Worm (Caenorhabditis elegans) whole organism, early embryonic: ENCODE data around the gene nspa-8.
A peak's percentile ranks its signal among the peaks of the same experiment; 100 is the strongest.

Experiments used
- B0310.2 ChIP-seq: sonication (generic microtip); optimal IDR thresholded peaks from 2 replicates; lab custom pipeline; 2016; ENCODE audit warnings: mild to moderate bottlenecking, missing genetic modification characterization, missing compliant biosample characterization
- F13C5.2 ChIP-seq: sonication (generic microtip); optimal IDR thresholded peaks from 2 replicates; lab custom pipeline; 2017; ENCODE audit warnings: mild to moderate bottlenecking, missing genetic modification characterization, inconsistent platforms, missing compliant biosample characterization
- aly-1 ChIP-seq: sonication (generic microtip); optimal IDR thresholded peaks from 2 replicates; lab custom pipeline; 2016; ENCODE audit warnings: missing genetic modification characterization, missing compliant biosample characterization
- ama-1 ChIP-seq: fragments of 150-350 bp; optimal IDR thresholded peaks from 2 replicates; lab custom pipeline; 2014
- ceh-13 ChIP-seq: fragments of 200-800 bp; sonication (Bioruptor generic); optimal IDR thresholded peaks from 2 replicates; lab custom pipeline; 2018; ENCODE audit warnings: mild to moderate bottlenecking, missing genetic modification characterization, missing compliant biosample characterization
- ceh-36 ChIP-seq: sonication (generic microtip); optimal IDR thresholded peaks from 2 replicates; lab custom pipeline; 2016; ENCODE audit warnings: missing genetic modification characterization, inconsistent platforms, missing compliant biosample characterization
- ets-7 ChIP-seq: sonication (generic microtip); optimal IDR thresholded peaks from 2 replicates; lab custom pipeline; 2016; ENCODE audit warnings: missing genotype, missing genetic modification characterization, missing compliant biosample characterization
- flt-1 ChIP-seq: fragments of 200-800 bp; sonication (Bioruptor generic); IDR thresholded peaks from 2 replicates; pipeline ENCODE4 v1.3.6; 2022; ENCODE audit warnings: missing genetic modification characterization, missing compliant biosample characterization
- hmbx-1 ChIP-seq: sonication (generic microtip); optimal IDR thresholded peaks from 2 replicates; lab custom pipeline; 2016; ENCODE audit warnings: mild to moderate bottlenecking, missing genetic modification characterization, missing compliant biosample characterization
- hmg-4 ChIP-seq: fragments of 200-800 bp; sonication (Bioruptor generic); optimal IDR thresholded peaks from 2 replicates; lab custom pipeline; 2018; ENCODE audit warnings: mild to moderate bottlenecking, missing genetic modification characterization, missing compliant biosample characterization
- hnd-1 ChIP-seq: sonication (generic microtip); optimal IDR thresholded peaks from 2 replicates; lab custom pipeline; 2016; ENCODE audit warnings: missing genetic modification characterization, missing compliant biosample characterization
- pes-1 ChIP-seq: fragments of 200-800 bp; sonication (Bioruptor generic); IDR thresholded peaks from 2 replicates; pipeline ENCODE4 v1.3.6; 2022; ENCODE audit warnings: missing genetic modification reagents, missing genetic modification characterization, missing compliant biosample characterization
- scrt-1 ChIP-seq: fragments of 200-800 bp; sonication (Bioruptor generic); IDR thresholded peaks from 2 replicates; pipeline ENCODE4 v1.3.6; 2022; ENCODE audit warnings: missing genetic modification characterization, missing compliant biosample characterization
- sea-1 ChIP-seq: fragments of 200-800 bp; sonication (Bioruptor generic); conservative IDR thresholded peaks from 2 replicates; pipeline ENCODE4 v1.3.6; 2022; ENCODE audit warnings: missing genetic modification characterization, missing compliant biosample characterization
- tbx-11 ChIP-seq: fragments of 200-800 bp; sonication (Bioruptor generic); IDR thresholded peaks from 2 replicates; pipeline ENCODE4 v1.3.6; 2022; ENCODE audit warnings: missing genetic modification characterization, missing compliant biosample characterization
- tbx-37 ChIP-seq: fragments of 200-800 bp; sonication (Bioruptor generic); conservative IDR thresholded peaks from 2 replicates; pipeline ENCODE4 v1.3.6; 2022; ENCODE audit warnings: missing genetic modification reagents, missing genetic modification characterization, missing compliant biosample characterization
- tra-4 ChIP-seq: sonication (generic microtip); optimal IDR thresholded peaks from 2 replicates; lab custom pipeline; 2017; ENCODE audit warnings: missing genetic modification characterization, missing compliant biosample characterization

nspa-8 gene

ce11 chrV:14806204-14806737 lies 20.6 kb downstream of the nspa-8 start:
- no peak for TF ChIP-seq ceh-36 (tag; lab: Kevin White, UChicago)
- TF ChIP-seq ceh-13 (GFP tag; lab: Kevin White, UChicago) = no peak
- TF ChIP-seq hnd-1 (tag; lab: Kevin White, UChicago) = no peak
- TF ChIP-seq pes-1 (GFP tag; lab: Robert Waterston, UW) = no peak
- TF ChIP-seq ama-1 (lab: Kevin White, UChicago) = no peak
- no peak for TF ChIP-seq tra-4 (tag; lab: Kevin White, UChicago)
- TF ChIP-seq hmbx-1 (tag; lab: Kevin White, UChicago) = no peak
- TF ChIP-seq flt-1 = no peak
- TF ChIP-seq scrt-1 = no peak
- TF ChIP-seq tbx-37 (GFP tag; lab: Robert Waterston, UW) = no peak
- TF ChIP-seq sea-1 (GFP tag; lab: Robert Waterston, UW) = no peak
- TF ChIP-seq tbx-11 (GFP tag; lab: Robert Waterston, UW) = no peak
- TF ChIP-seq B0310.2 = no peak
- no peak for TF ChIP-seq F13C5.2 (tag; lab: Kevin White, UChicago)
- TF ChIP-seq ets-7 (tag; lab: Kevin White, UChicago) = no peak
- no peak for TF ChIP-seq hmg-4 (GFP tag; lab: Kevin White, UChicago)
- no peak for TF ChIP-seq aly-1

ce11 chrV:14800402-14800801 lies 26.4 kb downstream of the nspa-8 start:
- no peak for TF ChIP-seq hnd-1 (tag; lab: Kevin White, UChicago)
- TF ChIP-seq hmbx-1 (tag; lab: Kevin White, UChicago) = no peak
- no peak for TF ChIP-seq sea-1 (GFP tag; lab: Robert Waterston, UW)
- TF ChIP-seq tbx-37 (GFP tag; lab: Robert Waterston, UW) = no peak
- TF ChIP-seq pes-1 (GFP tag; lab: Robert Waterston, UW) = no peak
- no peak for TF ChIP-seq B0310.2
- TF ChIP-seq ama-1 (lab: Kevin White, UChicago) = no peak
- no peak for TF ChIP-seq aly-1
- TF ChIP-seq tra-4 (tag; lab: Kevin White, UChicago) = no peak
- TF ChIP-seq F13C5.2 (tag; lab: Kevin White, UChicago) = no peak
- TF ChIP-seq ets-7 (tag; lab: Kevin White, UChicago) = no peak

ce11 chrV:14797886-14798285 lies 29.0 kb downstream of the nspa-8 start:
- TF ChIP-seq hmbx-1 (tag; lab: Kevin White, UChicago) (no peak), B0310.2 (no peak), tbx-11 (GFP tag; lab: Robert Waterston, UW) (no peak), tra-4 (tag; lab: Kevin White, UChicago) (no peak), pes-1 (GFP tag; lab: Robert Waterston, UW) (no peak), aly-1 (no peak), tbx-37 (GFP tag; lab: Robert Waterston, UW) (no peak), ceh-36 (tag; lab: Kevin White, UChicago) (no peak), scrt-1 (no peak), ceh-13 (GFP tag; lab: Kevin White, UChicago) (no peak), sea-1 (GFP tag; lab: Robert Waterston, UW) (no peak), flt-1 (no peak), hmg-4 (GFP tag; lab: Kevin White, UChicago) (no peak), hnd-1 (tag; lab: Kevin White, UChicago) (no peak), ets-7 (tag; lab: Kevin White, UChicago) (no peak), F13C5.2 (tag; lab: Kevin White, UChicago) (no peak)

- TF ChIP-seq B0310.2 (no peak), pes-1 (GFP tag; lab: Robert Waterston, UW) (no peak)
Measured at ce11 chrV:14793043-14793442, 33.8 kb downstream of the nspa-8 start.

- TF ChIP-seq sea-1 (GFP tag; lab: Robert Waterston, UW) (no peak), ama-1 (lab: Kevin White, UChicago) (no peak), tra-4 (tag; lab: Kevin White, UChicago) (no peak), hmbx-1 (tag; lab: Kevin White, UChicago) (no peak), ceh-13 (GFP tag; lab: Kevin White, UChicago) (no peak), F13C5.2 (tag; lab: Kevin White, UChicago) (no peak), ets-7 (tag; lab: Kevin White, UChicago) (no peak), hmg-4 (GFP tag; lab: Kevin White, UChicago) (no peak), flt-1 (no peak), scrt-1 (no peak), tbx-37 (GFP tag; lab: Robert Waterston, UW) (no peak), B0310.2 (no peak)
Measured at ce11 chrV:14792346-14792745, 34.5 kb downstream of the nspa-8 start.

- TF ChIP-seq ceh-36 (tag; lab: Kevin White, UChicago) = peak; percentile 26
- no peak for TF ChIP-seq tbx-11 (GFP tag; lab: Robert Waterston, UW)
- TF ChIP-seq tbx-37 (GFP tag; lab: Robert Waterston, UW) = no peak
- TF ChIP-seq ets-7 (tag; lab: Kevin White, UChicago) = no peak
- TF ChIP-seq hmbx-1 (tag; lab: Kevin White, UChicago) = no peak
Measured at ce11 chrV:14791703-14792102, 35.1 kb downstream of the nspa-8 start.

ce11 chrV:14790792-14791191 lies 36.1 kb downstream of the nspa-8 start:
- TF ChIP-seq hmg-4 (GFP tag; lab: Kevin White, UChicago) = no peak
- no peak for TF ChIP-seq tbx-11 (GFP tag; lab: Robert Waterston, UW)
- no peak for TF ChIP-seq tbx-37 (GFP tag; lab: Robert Waterston, UW)
- TF ChIP-seq ceh-36 (tag; lab: Kevin White, UChicago) = no peak
- no peak for TF ChIP-seq aly-1
- no peak for TF ChIP-seq hnd-1 (tag; lab: Kevin White, UChicago)
- TF ChIP-seq sea-1 (GFP tag; lab: Robert Waterston, UW) = no peak
- TF ChIP-seq ceh-13 (GFP tag; lab: Kevin White, UChicago) = no peak
- no peak for TF ChIP-seq ets-7 (tag; lab: Kevin White, UChicago)
- TF ChIP-seq tra-4 (tag; lab: Kevin White, UChicago) = no peak
- no peak for TF ChIP-seq hmbx-1 (tag; lab: Kevin White, UChicago)
- TF ChIP-seq B0310.2 = no peak
- TF ChIP-seq scrt-1 = no peak
- no peak for TF ChIP-seq flt-1
